Worm (Caenorhabditis elegans): ENCODE measurements around the gene dyf-4.
A peak's percentile ranks its signal among the peaks of the same experiment; 100 is the strongest.

Gene dyf-4

DNA sequence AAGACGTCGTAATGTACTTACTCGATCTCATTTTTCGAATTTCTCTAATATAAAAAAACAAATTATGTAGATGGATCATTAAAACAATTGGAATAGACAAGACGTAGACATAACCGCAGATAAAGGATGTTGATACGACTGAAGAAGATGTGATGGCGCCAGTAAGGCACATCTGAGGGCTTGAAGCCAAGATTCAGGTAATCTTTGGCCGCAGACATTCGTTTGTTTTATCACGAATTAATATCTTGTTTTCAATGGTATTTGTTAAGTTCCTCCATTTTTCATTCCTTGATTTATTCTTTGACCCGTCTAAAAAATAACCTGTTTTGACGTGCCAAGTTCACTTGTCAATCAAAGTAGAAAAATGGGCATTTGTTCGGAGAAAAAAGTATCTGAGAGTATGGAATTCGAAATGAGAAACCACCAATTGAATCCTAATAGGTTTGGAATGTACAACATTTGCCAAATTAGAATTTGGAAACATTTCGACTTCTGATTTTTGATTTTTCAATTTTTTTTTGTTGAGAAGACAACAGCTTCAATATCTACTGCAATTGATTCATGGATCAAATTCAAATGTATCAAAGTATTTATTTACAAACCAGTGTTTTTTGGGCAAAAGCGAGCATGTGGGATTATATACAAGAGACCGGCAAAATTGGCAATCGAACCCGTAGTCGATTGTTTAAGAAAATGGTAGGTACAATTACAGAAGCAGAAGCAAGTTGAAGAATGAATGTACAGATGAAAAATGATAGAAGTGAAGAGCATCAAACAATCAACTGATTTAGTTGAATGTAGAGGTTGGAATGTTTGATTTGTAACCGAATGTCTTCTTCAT, 26.3 kb upstream of the dyf-4 start (continued):
- TF ChIP-seq nhr-25 (tag; optimal IDR thresholded peaks at IDR 0.05; ENCODE audit: borderline replicate concordance, insufficient read depth) (peak; percentile 39), spr-1 (tag; optimal IDR thresholded peaks at IDR 0.05) (peak; percentile 23), sdz-12 (GFP tag; optimal IDR thresholded peaks at IDR 0.05) (no peak), arid-1 (GFP tag; conservative IDR thresholded peaks at IDR 0.05) (no peak), lin-13 (GFP tag; optimal IDR thresholded peaks at IDR 0.05) (no peak), nhr-28 (tag; optimal IDR thresholded peaks at IDR 0.05) (peak; percentile 57), nhr-48 (tag; optimal IDR thresholded peaks at IDR 0.05) (peak; percentile 12), mep-1 (tag; optimal IDR thresholded peaks at IDR 0.05) (peak; percentile 28), zfp-3 (GFP tag; conservative IDR thresholded peaks at IDR 0.05) (0 out of 2 replicates have a peak, but pooled peaks have one; percentile 51), aha-1 (tag) (peak; percentile 95), dmd-8 (GFP tag; IDR thresholded peaks at IDR 0.05) (no peak)

- TF ChIP-seq zfp-3 (GFP tag; conservative IDR thresholded peaks at IDR 0.05) (no peak), aha-1 (tag) (peak; percentile 45), arid-1 (GFP tag; conservative IDR thresholded peaks at IDR 0.05) (no peak), mxl-2 (GFP tag; conservative IDR thresholded peaks at IDR 0.05) (no peak), T26A8.4 (GFP tag; IDR thresholded peaks at IDR 0.05) (no peak), hlh-30 (tag; optimal IDR thresholded peaks at IDR 0.05; ENCODE audit: insufficient read depth) (peak; percentile 67)
Observed at ce11 chrV:12550755-12551154, 25.2 kb upstream of the dyf-4 start.

ce11 chrV:12550036-12550626, 24.6 kb upstream of the dyf-4 start, which contains the start of gene F45D3.3:
Gene F45D3.3 (minus strand): TSS chrV:12550385.
- TF ChIP-seq nhr-28 (tag; optimal IDR thresholded peaks at IDR 0.05) (peak; percentile 30), hlh-11 (tag; optimal IDR thresholded peaks at IDR 0.05) (peak; percentile 48), mdl-1 (tag; optimal IDR thresholded peaks at IDR 0.05) (peak; percentile 18 to 58), lin-29 (GFP tag; IDR thresholded peaks at IDR 0.05) (no peak), aly-2 (tag; optimal IDR thresholded peaks at IDR 0.05) (no peak), ceh-28 (tag; optimal IDR thresholded peaks at IDR 0.05) (no peak), ama-1 (optimal IDR thresholded peaks at IDR 0.05) (peak; percentile 93), mxl-3 (GFP tag; optimal IDR thresholded peaks at IDR 0.05) (peak; percentile 28), mep-1 (tag; optimal IDR thresholded peaks at IDR 0.05) (no peak), hlh-30 (tag; optimal IDR thresholded peaks at IDR 0.05; ENCODE audit: insufficient read depth) (peak; percentile 13), php-3 (GFP tag; IDR thresholded peaks at IDR 0.05) (0 out of 2 replicates have a peak, but pooled peaks have one; percentile 31)

ce11 chrV:12549604-12550003, 24.1 kb upstream of the dyf-4 start:
- TF ChIP-seq nhr-6 (tag; optimal IDR thresholded peaks at IDR 0.05) (peak; percentile 29), hmg-1.1 (GFP tag; IDR thresholded peaks at IDR 0.05) (no peak), zip-11 (GFP tag; IDR thresholded peaks at IDR 0.05) (no peak), unc-62 (GFP tag; optimal IDR thresholded peaks at IDR 0.05 in 1 of 2) (peak in 1 of 2 experiments; percentile 39), unc-62 (tag; optimal IDR thresholded peaks at IDR 0.05) (no peak), nhr-42 (GFP tag; IDR thresholded peaks at IDR 0.05) (no peak), F44E2.7 (GFP tag; IDR thresholded peaks at IDR 0.05) (no peak), mxl-2 (GFP tag; conservative IDR thresholded peaks at IDR 0.05) (no peak), snpc-4 (tag; optimal IDR thresholded peaks at IDR 0.05) (no peak), mxl-3 (GFP tag; optimal IDR thresholded peaks at IDR 0.05) (no peak), ama-1 (optimal IDR thresholded peaks at IDR 0.05) (peak; percentile 71), tra-1 (GFP tag; IDR thresholded peaks at IDR 0.05) (no peak), lim-7 (GFP tag; IDR thresholded peaks at IDR 0.05) (0 out of 2 replicates have a peak, but pooled peaks have one; percentile 20), aha-1 (tag) (peak; percentile 68), ztf-7 (tag; optimal IDR thresholded peaks at IDR 0.05) (no peak), egl-43 (GFP tag; IDR thresholded peaks at IDR 0.05) (0 out of 2 replicates have a peak, but pooled peaks have one; percentile 26), snpc-1.2 (GFP tag; IDR thresholded peaks at IDR 0.05) (no peak), hlh-30 (tag; optimal IDR thresholded peaks at IDR 0.05; ENCODE audit: insufficient read depth) (no peak), nhr-237 (tag; optimal IDR thresholded peaks at IDR 0.05) (no peak), spr-3 (GFP tag; optimal IDR thresholded peaks at IDR 0.05) (peak; percentile 18), ceh-44 (GFP tag; IDR thresholded peaks at IDR 0.05) (no peak)
